Fruit fly (Drosophila melanogaster): ENCODE measurements around the gene CG7542.

CG7542 gene

DNA sequence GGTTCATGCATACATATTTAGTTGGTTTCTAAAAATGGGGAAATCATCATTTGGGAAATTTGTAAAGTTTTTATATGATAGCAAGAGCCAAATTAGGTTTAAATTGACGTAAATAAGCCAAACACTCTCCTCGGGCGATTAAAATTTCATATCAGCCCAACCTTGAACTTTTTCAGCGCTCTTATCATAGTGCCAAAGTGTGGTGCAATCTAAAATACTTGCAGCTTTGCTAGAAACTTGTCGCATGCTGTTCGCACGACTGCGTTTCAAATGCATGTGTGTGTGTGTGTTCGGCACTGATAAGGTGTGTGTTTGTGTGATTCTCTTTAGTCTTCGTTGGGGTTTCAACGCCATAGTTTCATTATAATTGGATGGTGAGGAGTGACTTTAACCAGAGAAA lies 42.8 kb upstream of the CG7542 start (continued):
- no peak for TF ChIP-seq OdsH (GFP tag; optimal IDR thresholded peaks at IDR 0.05)
- peak; percentile 3 for TF ChIP-seq CG11762 (GFP tag; optimal IDR thresholded peaks at IDR 0.05; ENCODE audit: insufficient read depth)
- TF ChIP-seq Blimp-1 (GFP tag; optimal IDR thresholded peaks at IDR 0.05): no peak
- TF ChIP-seq Eip75B (GFP tag; optimal IDR thresholded peaks at IDR 0.05): no peak
- TF ChIP-seq CG34406 (GFP tag; optimal IDR thresholded peaks at IDR 0.05): no peak
- no peak for TF ChIP-seq esn (GFP tag; optimal IDR thresholded peaks at IDR 0.05)
- no peak for TF ChIP-seq spab (GFP tag; optimal IDR thresholded peaks at IDR 0.05)
- no peak for TF ChIP-seq CG11902 (GFP tag; optimal IDR thresholded peaks at IDR 0.05)
- TF ChIP-seq CG8632 (GFP tag; optimal IDR thresholded peaks at IDR 0.05): no peak
- TF ChIP-seq Eip78C (GFP tag): peak; percentile 68
- no peak for TF ChIP-seq CG9139 (GFP tag; optimal IDR thresholded peaks at IDR 0.05)
- no peak for TF ChIP-seq ss (GFP tag; optimal IDR thresholded peaks at IDR 0.05)
- no peak for TF ChIP-seq Lpt (GFP tag; optimal IDR thresholded peaks at IDR 0.05)
- no peak for TF ChIP-seq Hr38 (GFP tag; optimal IDR thresholded peaks at IDR 0.05)
- no peak for TF ChIP-seq CG8319 (GFP tag; optimal IDR thresholded peaks at IDR 0.05)
- no peak for TF ChIP-seq net (GFP tag; optimal IDR thresholded peaks at IDR 0.05)
- no peak for TF ChIP-seq CG11294 (GFP tag; IDR thresholded peaks at IDR 0.05)
- no peak for TF ChIP-seq CG3032 (tag; optimal IDR thresholded peaks at IDR 0.05)

DNA sequence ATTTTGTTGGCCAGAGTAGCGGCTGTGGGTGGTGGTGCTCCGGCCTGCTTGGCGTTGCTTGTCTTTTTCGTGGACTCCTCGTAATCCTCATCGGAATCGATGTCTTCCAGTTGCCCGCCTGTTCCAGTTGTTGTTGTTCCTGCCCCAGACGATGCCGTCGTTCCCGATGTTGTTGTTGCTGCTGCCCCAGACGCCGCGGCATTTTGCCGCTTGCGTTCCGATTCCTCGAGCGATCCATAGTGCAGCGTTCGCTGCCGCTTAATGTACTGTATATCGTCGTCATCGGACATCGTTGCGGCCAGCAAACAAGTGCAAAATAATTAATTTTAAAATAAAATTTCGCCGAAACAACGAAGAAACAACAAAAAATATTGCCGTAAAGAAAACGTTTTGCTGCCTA lies 36.1 kb upstream of the CG7542 start:
- TF ChIP-seq CG6854 (GFP tag; optimal IDR thresholded peaks at IDR 0.05): peak; percentile 23
- TF ChIP-seq fkh (GFP tag; optimal IDR thresholded peaks at IDR 0.05): no peak
- TF ChIP-seq CG15336 (GFP tag; IDR thresholded peaks at IDR 0.05): no peak

DNA sequence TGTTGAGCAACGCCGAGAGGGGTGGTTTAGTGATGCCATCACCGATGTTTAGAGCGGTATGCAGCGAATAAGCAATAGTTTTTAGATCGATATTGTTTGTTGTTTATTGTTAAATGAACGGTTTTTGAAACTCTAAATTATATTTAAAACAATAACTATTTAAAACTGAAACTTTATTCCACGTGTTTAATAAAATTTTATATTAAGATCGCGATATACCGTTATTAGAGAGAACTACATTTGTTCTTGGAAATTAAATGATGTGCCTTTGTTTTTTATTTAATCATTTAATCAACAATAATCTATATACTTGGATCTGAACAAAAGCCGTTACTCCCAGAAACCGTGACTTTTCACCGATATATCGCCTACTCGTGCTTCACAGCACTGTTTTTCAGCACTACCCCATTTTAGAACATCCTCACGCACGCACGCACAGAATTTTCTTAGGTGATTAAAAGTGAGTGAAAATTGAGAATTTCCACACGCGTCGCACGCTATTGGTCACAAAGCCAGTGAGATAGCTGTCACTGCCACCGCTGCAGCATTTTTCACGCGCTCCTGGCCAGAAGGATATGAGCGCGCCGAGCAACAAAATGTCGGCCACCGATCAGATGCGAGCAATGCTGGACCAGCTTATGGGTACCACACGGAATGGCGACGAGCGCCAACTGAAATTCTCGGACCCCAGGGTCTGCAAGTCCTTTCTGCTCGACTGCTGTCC lies 35.6 kb upstream of the CG7542 start, which contains the start of the genes U4-U6-60K and CG7564:
U4-U6-60K (minus strand) TSS at position 20 of the 724 bp plus-strand sequence.
CG7564 (plus strand) TSS at position 406 of the 724 bp plus-strand sequence.
- TF ChIP-seq Lpt (GFP tag; optimal IDR thresholded peaks at IDR 0.05): peak; percentile 30
- no peak for TF ChIP-seq vri (GFP tag; optimal IDR thresholded peaks at IDR 0.05)
- peak; percentile 42 for TF ChIP-seq CG8319 (GFP tag; optimal IDR thresholded peaks at IDR 0.05)
- peak; percentile 62 for TF ChIP-seq Hr4 (GFP tag; optimal IDR thresholded peaks at IDR 0.05)
- peak; percentile 60 for TF ChIP-seq lz (GFP tag; optimal IDR thresholded peaks at IDR 0.05)
- TF ChIP-seq CG11294 (GFP tag; IDR thresholded peaks at IDR 0.05): 0 out of 2 replicates have a peak, but pooled peaks have one; percentile 21
- TF ChIP-seq OdsH (GFP tag; optimal IDR thresholded peaks at IDR 0.05): peak; percentile 60
- TF ChIP-seq Gug (GFP tag; IDR thresholded peaks at IDR 0.05): peak; percentile 29; the same call in 1 of the 2 replicates
- peak; percentile 69 for TF ChIP-seq Hr39 (GFP tag; optimal IDR thresholded peaks at IDR 0.05)
- no peak for TF ChIP-seq CG4318 (GFP tag; optimal IDR thresholded peaks at IDR 0.05)
- TF ChIP-seq Smox (GFP tag; optimal IDR thresholded peaks at IDR 0.05): no peak
- TF ChIP-seq fd59A (GFP tag; optimal IDR thresholded peaks at IDR 0.05): peak; percentile 31
- no peak for TF ChIP-seq dsx (GFP tag; optimal IDR thresholded peaks at IDR 0.05; ENCODE audit: poor library complexity, severe bottlenecking)
- TF ChIP-seq CG8632 (GFP tag; optimal IDR thresholded peaks at IDR 0.05): peak; percentile 51
- TF ChIP-seq CG7368 (GFP tag; optimal IDR thresholded peaks at IDR 0.05): no peak
- peak; percentile 59 for TF ChIP-seq achi (GFP tag; optimal IDR thresholded peaks at IDR 0.05)
- TF ChIP-seq Met (GFP tag; optimal IDR thresholded peaks at IDR 0.05): no peak
- TF ChIP-seq CG34406 (GFP tag; optimal IDR thresholded peaks at IDR 0.05): peak; percentile 47
- peak; percentile 65 for TF ChIP-seq CG3919 (GFP tag; optimal IDR thresholded peaks at IDR 0.05)
- peak; percentile 57 for TF ChIP-seq CG3032 (tag; optimal IDR thresholded peaks at IDR 0.05)
- TF ChIP-seq Eip93F (GFP tag; optimal IDR thresholded peaks at IDR 0.05): peak; percentile 64
- no peak for TF ChIP-seq Blimp-1 (GFP tag; optimal IDR thresholded peaks at IDR 0.05)
- TF ChIP-seq Ets96B (tag; optimal IDR thresholded peaks at IDR 0.05): peak; percentile 16
- no peak for TF ChIP-seq Sox102F (GFP tag; optimal IDR thresholded peaks at IDR 0.05)
- TF ChIP-seq Eip75B (GFP tag; optimal IDR thresholded peaks at IDR 0.05): no peak
- TF ChIP-seq cyc (GFP tag; optimal IDR thresholded peaks at IDR 0.05): peak; percentile 71
- peak; percentile 33 for TF ChIP-seq net (GFP tag; optimal IDR thresholded peaks at IDR 0.05)
- TF ChIP-seq Ets21C (GFP tag; optimal IDR thresholded peaks at IDR 0.05): peak; percentile 10
- TF ChIP-seq fd85E (GFP tag; optimal IDR thresholded peaks at IDR 0.05): peak; percentile 43
- no peak for TF ChIP-seq CG6854 (GFP tag; optimal IDR thresholded peaks at IDR 0.05)
- TF ChIP-seq CG6792 (GFP tag; optimal IDR thresholded peaks at IDR 0.05): peak; percentile 39
- TF ChIP-seq fkh (GFP tag; optimal IDR thresholded peaks at IDR 0.05): no peak
- no peak; the same call in 2 of the 3 replicates for TF ChIP-seq eg (GFP tag; IDR thresholded peaks at IDR 0.05)
- peak; percentile 26 for TF ChIP-seq CG11902 (GFP tag; optimal IDR thresholded peaks at IDR 0.05)
- TF ChIP-seq Sox14 (GFP tag; optimal IDR thresholded peaks at IDR 0.05): peak; percentile 69
- TF ChIP-seq CG1621 (tag; optimal IDR thresholded peaks at IDR 0.05): no peak
- peak; percentile 7 for TF ChIP-seq CG11762 (GFP tag; optimal IDR thresholded peaks at IDR 0.05; ENCODE audit: insufficient read depth)
- peak; percentile 68 for TF ChIP-seq CG31627 (GFP tag; optimal IDR thresholded peaks at IDR 0.05)
